Fruit fly (Drosophila melanogaster) whole organism, embryonic: ENCODE results near the gene CG44362.

Source experiments
- ATbp ChIP-seq: fragments of 200-800 bp; sonication (Bioruptor generic); optimal IDR thresholded peaks from 2 replicates; lab custom pipeline; 2017; ENCODE audit warnings: missing biosample characterization, mild to moderate bottlenecking, missing genetic modification characterization, missing genetic modification reagents
- Bdp1 ChIP-seq: fragments of 200-800 bp; sonication (Bioruptor generic); optimal IDR thresholded peaks from 3 replicates; lab custom pipeline; 2016; ENCODE audit warnings: missing biosample characterization, missing genetic modification characterization
- CG10366 ChIP-seq: fragments of 200-800 bp; sonication (Bioruptor generic); IDR thresholded peaks from 2 replicates; pipeline ENCODE4 v1.3.6; 2022; ENCODE audit warnings: missing biosample characterization, missing genetic modification characterization
- CG11085 ChIP-seq: fragments of 200-800 bp; sonication (Bioruptor generic); IDR thresholded peaks from 2 replicates; pipeline ENCODE4 v1.3.6; 2022; ENCODE audit warnings: missing biosample characterization, missing genetic modification characterization
- CG12219 ChIP-seq: fragments of 200-800 bp; sonication (Bioruptor generic); optimal IDR thresholded peaks from 3 replicates; lab custom pipeline; 2018; ENCODE audit warnings: missing biosample characterization, mild to moderate bottlenecking, missing genetic modification characterization
- CG12659 ChIP-seq: fragments of 200-800 bp; sonication (Bioruptor generic); optimal IDR thresholded peaks from 3 replicates; lab custom pipeline; 2017; ENCODE audit warnings: mild to moderate bottlenecking, missing biosample characterization, missing genetic modification reagents, missing genetic modification characterization
- CG13424 ChIP-seq: fragments of 200-800 bp; sonication (Bioruptor generic); optimal IDR thresholded peaks from 2 replicates; lab custom pipeline; 2019; ENCODE audit warnings: missing biosample characterization, mild to moderate bottlenecking, missing genetic modification characterization, moderate library complexity
- CG14441 ChIP-seq: fragments of 200-800 bp; sonication (Bioruptor generic); IDR thresholded peaks from 2 replicates; pipeline ENCODE4 v1.3.6; 2022; ENCODE audit warnings: missing biosample characterization, missing genetic modification characterization
- CG14710 ChIP-seq: fragments of 200-800 bp; sonication (Bioruptor generic); optimal IDR thresholded peaks from 3 replicates; lab custom pipeline; 2019; ENCODE audit warnings: missing biosample characterization, mild to moderate bottlenecking, missing genetic modification characterization, moderate library complexity
- CG15514 ChIP-seq: fragments of 200-800 bp; sonication (Bioruptor generic); optimal IDR thresholded peaks from 3 replicates; lab custom pipeline; 2017; ENCODE audit warnings: missing biosample characterization, missing genetic modification characterization, mild to moderate bottlenecking, moderate library complexity, missing genetic modification reagents
- CG1647 ChIP-seq: fragments of 200-800 bp; sonication (Bioruptor generic); optimal IDR thresholded peaks from 3 replicates; lab custom pipeline; 2016; ENCODE audit warnings: missing biosample characterization, missing genetic modification characterization
- CG17612 ChIP-seq: fragments of 200-800 bp; sonication (Bioruptor generic); IDR thresholded peaks from 2 replicates; pipeline ENCODE4 v1.3.6; 2022; ENCODE audit warnings: missing biosample characterization, missing genetic modification characterization
- CG17802 ChIP-seq: fragments of 200-800 bp; sonication (Bioruptor generic); optimal IDR thresholded peaks from 2 replicates; lab custom pipeline; 2018; ENCODE audit warnings: missing biosample characterization, mild to moderate bottlenecking, missing genetic modification characterization, moderate library complexity
- CG18599 ChIP-seq: fragments of 200-800 bp; sonication (Bioruptor generic); optimal IDR thresholded peaks from 3 replicates; lab custom pipeline; 2017; ENCODE audit warnings: missing biosample characterization, missing genetic modification characterization, mild to moderate bottlenecking, moderate library complexity, missing genetic modification reagents
- CG31388 ChIP-seq: fragments of 200-800 bp; sonication (Bioruptor generic); optimal IDR thresholded peaks from 2 replicates; lab custom pipeline; 2016; ENCODE audit warnings: missing biosample characterization, missing genetic modification characterization
- CG34376 ChIP-seq: fragments of 200-800 bp; sonication (Bioruptor generic); optimal IDR thresholded peaks from 2 replicates; lab custom pipeline; 2018; ENCODE audit warnings: missing biosample characterization, mild to moderate bottlenecking, missing genetic modification characterization
- CG4854 ChIP-seq: fragments of 200-800 bp; sonication (Bioruptor generic); optimal IDR thresholded peaks from 2 replicates; lab custom pipeline; 2016; ENCODE audit warnings: missing biosample characterization, missing genetic modification characterization, inconsistent platforms
- CG5245 ChIP-seq: fragments of 200-800 bp; sonication (Bioruptor generic); optimal IDR thresholded peaks from 3 replicates; lab custom pipeline; 2016; ENCODE audit warnings: missing biosample characterization, missing genetic modification characterization
- CG7745 ChIP-seq: fragments of 200-800 bp; sonication (Bioruptor generic); optimal IDR thresholded peaks from 2 replicates; lab custom pipeline; 2018; ENCODE audit warnings: missing biosample characterization, mild to moderate bottlenecking, missing genetic modification characterization, moderate library complexity
- D19B ChIP-seq: fragments of 200-800 bp; sonication (Bioruptor generic); optimal IDR thresholded peaks from 2 replicates; lab custom pipeline; 2017; ENCODE audit warnings: missing biosample characterization, mild to moderate bottlenecking, missing genetic modification characterization
- Dbx ChIP-seq: fragments of 200-800 bp; sonication (Bioruptor generic); IDR thresholded peaks from 3 replicates; pipeline ENCODE4 v1.3.6; 2022; ENCODE audit warnings: missing biosample characterization, missing genetic modification characterization
- Ets65A ChIP-seq: fragments of 200-800 bp; sonication (Bioruptor generic); peaks from one replicate; lab custom pipeline; 2016; ENCODE audit warnings: missing biosample characterization, missing genetic modification characterization
- H15 ChIP-seq: fragments of 200-800 bp; sonication (Bioruptor generic); IDR thresholded peaks from 3 replicates; pipeline ENCODE4 v1.3.6; 2022; ENCODE audit warnings: missing biosample characterization, missing genetic modification characterization
- Hr39 ChIP-seq: fragments of >200 bp; optimal IDR thresholded peaks from 2 replicates; lab custom pipeline; 2017
- Hr51 ChIP-seq, 2 experiments: fragments of 200-800 bp; sonication (Bioruptor generic); optimal IDR thresholded peaks; 2 replicates in 1 of 2; 3 replicates in 1 of 2; lab custom pipeline; 2016 to 2018; ENCODE audit warnings: missing biosample characterization in 2 of 2, missing genetic modification characterization in 2 of 2, mild to moderate bottlenecking in 1 of 2, moderate library complexity in 1 of 2
- Max ChIP-seq: fragments of 200-800 bp; sonication (Bioruptor generic); optimal IDR thresholded peaks from 2 replicates; lab custom pipeline; 2016; ENCODE audit warnings: missing biosample characterization, mild to moderate bottlenecking, missing genetic modification characterization
- Optix ChIP-seq: fragments of 200-800 bp; sonication (Bioruptor generic); IDR thresholded peaks from 3 replicates; pipeline ENCODE4 v1.3.6; 2022; ENCODE audit warnings: missing biosample characterization, missing genetic modification characterization
- Poxn ChIP-seq: fragments of 200-800 bp; sonication (Bioruptor generic); IDR thresholded peaks from 2 replicates; pipeline ENCODE4 v1.3.6; 2022; ENCODE audit warnings: missing biosample characterization, missing genetic modification characterization
- Ravus ChIP-seq: fragments of 200-800 bp; sonication (Bioruptor generic); IDR thresholded peaks from 2 replicates; pipeline ENCODE4 v1.3.6; 2022; ENCODE audit warnings: missing biosample characterization, missing genetic modification characterization
- Taf1 ChIP-seq: fragments of 200-800 bp; sonication (Bioruptor generic); IDR thresholded peaks from 2 replicates; pipeline ENCODE4 v1.3.6; 2022; ENCODE audit warnings: missing biosample characterization, missing genetic modification characterization
- Usf ChIP-seq: fragments of 200-800 bp; sonication (Bioruptor generic); optimal IDR thresholded peaks from 2 replicates; lab custom pipeline; 2017; ENCODE audit warnings: missing genotype, missing biosample characterization, missing genetic modification characterization
- br ChIP-seq: fragments of >200 bp; optimal IDR thresholded peaks from 2 replicates; lab custom pipeline; 2017
- crol ChIP-seq: fragments of 200-800 bp; sonication (Bioruptor generic); IDR thresholded peaks from 2 replicates; pipeline ENCODE4 v1.3.6; 2022; ENCODE audit warnings: missing biosample characterization, missing genetic modification characterization
- en ChIP-seq: fragments of 200-800 bp; sonication (Bioruptor generic); optimal IDR thresholded peaks from 2 replicates; lab custom pipeline; 2016; ENCODE audit warnings: missing biosample characterization, missing genetic modification characterization
- fd64A ChIP-seq: fragments of 200-800 bp; sonication (Bioruptor generic); optimal IDR thresholded peaks from 3 replicates; lab custom pipeline; 2018; ENCODE audit warnings: missing biosample characterization, mild to moderate bottlenecking, missing genetic modification characterization
- gcm ChIP-seq: fragments of 200-800 bp; sonication (Bioruptor generic); optimal IDR thresholded peaks from 2 replicates; lab custom pipeline; 2019; ENCODE audit warnings: missing biosample characterization, mild to moderate bottlenecking, missing genetic modification characterization, moderate library complexity
- grn ChIP-seq: fragments of 200-800 bp; sonication (Bioruptor generic); optimal IDR thresholded peaks from 3 replicates; lab custom pipeline; 2017; ENCODE audit warnings: missing biosample characterization, missing genetic modification characterization
- hb ChIP-seq: fragments of 200-800 bp; sonication (Bioruptor generic); IDR thresholded peaks from 3 replicates; pipeline ENCODE4 v1.3.6; 2022; ENCODE audit warnings: missing biosample characterization, missing genetic modification characterization; ENCODE audit not compliant: partially characterized antibody
- hth ChIP-seq: fragments of >200 bp; optimal IDR thresholded peaks from 2 replicates; lab custom pipeline; 2017; ENCODE audit warnings: inconsistent platforms
- lov ChIP-seq, 2 experiments: fragments of 200-800 bp in 1 of 2; fragments of >200 bp in 1 of 2; sonication (Bioruptor generic) in 1 of 2; IDR thresholded peaks in 1 of 2; optimal IDR thresholded peaks in 1 of 2; 2 replicates in 1 of 2; 3 replicates in 1 of 2; pipeline versions ENCODE4 v1.3.6 to Lab custom; 2017 to 2022; ENCODE audit warnings: missing biosample characterization in 1 of 2, missing genetic modification characterization in 1 of 2
- maf-S ChIP-seq: fragments of 200-800 bp; sonication (Bioruptor generic); optimal IDR thresholded peaks from 2 replicates; lab custom pipeline; 2016; ENCODE audit warnings: missing biosample characterization, missing genetic modification characterization
- nom ChIP-seq: fragments of 200-800 bp; sonication (Bioruptor generic); optimal IDR thresholded peaks from 2 replicates; lab custom pipeline; 2017; ENCODE audit warnings: missing biosample characterization, missing genetic modification characterization, mild to moderate bottlenecking, moderate library complexity, missing genetic modification reagents
- pum ChIP-seq: fragments of 200-800 bp; sonication (Bioruptor generic); optimal IDR thresholded peaks from 2 replicates; lab custom pipeline; 2016; ENCODE audit warnings: missing biosample characterization, missing genetic modification characterization
- sens ChIP-seq: fragments of 200-800 bp; sonication (Bioruptor generic); peaks from one replicate; lab custom pipeline; 2016; ENCODE audit warnings: missing biosample characterization, missing genetic modification characterization
- sens-2 ChIP-seq: fragments of 200-800 bp; sonication (Bioruptor generic); IDR thresholded peaks from 2 replicates; pipeline ENCODE4 v1.3.6; 2022; ENCODE audit warnings: missing biosample characterization, missing genetic modification characterization
- sr ChIP-seq: fragments of 200-800 bp; sonication (Bioruptor generic); IDR thresholded peaks from 3 replicates; pipeline ENCODE4 v1.3.6; 2022; ENCODE audit warnings: missing biosample characterization, missing genetic modification characterization
- toy ChIP-seq: fragments of 200-800 bp; sonication (Bioruptor generic); IDR thresholded peaks from 2 replicates; pipeline ENCODE4 v1.3.6; 2022; ENCODE audit warnings: missing biosample characterization, missing genetic modification characterization
- wor ChIP-seq: fragments of 200-800 bp; sonication (Bioruptor generic); IDR thresholded peaks from 2 replicates; pipeline ENCODE4 v1.3.6; 2022; ENCODE audit warnings: missing biosample characterization, missing genetic modification characterization
- zen ChIP-seq: fragments of 200-800 bp; sonication (Bioruptor generic); optimal IDR thresholded peaks from 3 replicates; lab custom pipeline; 2018; ENCODE audit warnings: missing biosample characterization, mild to moderate bottlenecking, missing genetic modification characterization, moderate library complexity

CG44362 gene

DNA sequence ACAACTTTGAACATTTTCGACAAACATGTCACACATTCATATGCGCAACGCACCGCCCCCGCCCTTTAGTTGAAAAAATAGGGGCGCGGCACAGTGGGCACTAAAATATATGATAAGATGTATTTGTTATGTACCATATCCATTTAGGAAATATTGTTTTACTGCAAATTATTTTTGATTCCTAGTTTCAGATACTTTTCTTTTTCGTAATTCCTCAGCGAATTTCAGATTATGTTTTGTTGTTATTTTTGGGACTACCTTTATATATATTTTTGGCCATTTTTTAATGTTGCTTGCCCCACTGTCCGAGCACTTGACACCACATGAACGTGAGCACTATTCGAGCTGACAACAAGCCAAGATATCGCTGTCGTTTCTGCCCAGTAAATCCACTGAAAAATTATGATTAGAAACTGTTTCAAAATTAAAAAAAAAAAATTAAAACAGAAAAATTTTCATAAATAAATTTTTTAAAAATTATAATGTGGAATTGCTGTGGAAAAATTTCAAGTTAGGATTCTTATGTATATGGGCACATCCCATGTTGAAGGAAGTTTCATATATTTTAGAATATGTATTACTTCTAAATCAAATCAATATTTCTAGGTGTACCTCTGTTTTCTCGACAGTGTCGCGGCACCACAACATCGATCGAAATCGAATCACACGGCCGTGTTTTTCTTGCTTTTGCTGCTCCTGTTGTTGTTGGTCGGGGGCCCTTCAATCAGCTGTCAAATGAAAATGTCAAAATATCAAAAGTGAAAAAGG, 20.1 kb downstream of the CG44362 start (continued):
- peak; percentile 73 for TF ChIP-seq en
- peak; percentile 97 for TF ChIP-seq Ets65A (GFP tag; lab: Kevin White, UChicago)
- peak; percentile 65; the same call in 2 of the 3 replicates for TF ChIP-seq Optix (GFP tag; lab: Robert Waterston, UW)
- TF ChIP-seq hth (lab: Kevin White, UChicago), result no peak
- TF ChIP-seq nom (GFP tag; lab: Kevin White, UChicago), result no peak
- TF ChIP-seq CG15514, result peak; percentile 69
- TF ChIP-seq Hr51 (GFP tag; optimal IDR thresholded peaks at IDR 0.05; lab: Kevin White, UChicago), result peak; percentile 44 to 91
- TF ChIP-seq CG12659 (GFP tag; lab: Kevin White, UChicago), result peak; percentile 93
- TF ChIP-seq CG17802 (tag; lab: Kevin White, UChicago), result peak; percentile 40
- TF ChIP-seq ATbp, result peak; percentile 75
- TF ChIP-seq maf-S, result peak; percentile 49
- peak; percentile 66 for TF ChIP-seq hb (GFP tag; lab: Robert Waterston, UW)
- peak; percentile 86 for TF ChIP-seq CG5245 (GFP tag; lab: Kevin White, UChicago)
- TF ChIP-seq Usf (GFP tag; lab: Kevin White, UChicago), result peak; percentile 43
- TF ChIP-seq CG34376 (GFP tag; lab: Kevin White, UChicago), result peak; percentile 45
- TF ChIP-seq CG13424, result peak; percentile 92
- TF ChIP-seq wor (GFP tag; lab: Robert Waterston, UW), result peak; percentile 87
- peak; percentile 60 for TF ChIP-seq CG1647 (GFP tag; lab: Kevin White, UChicago)
- peak; percentile 3 for TF ChIP-seq CG7745
- peak; percentile 82; the same call in 1 of the 3 replicates for TF ChIP-seq Dbx
- no peak for TF ChIP-seq Hr39 (lab: Kevin White, UChicago)
- TF ChIP-seq CG10366 (GFP tag; lab: Robert Waterston, UW), result peak; percentile 84
- no peak; the same call in 2 of the 3 replicates for TF ChIP-seq sr (GFP tag; lab: Robert Waterston, UW)
- TF ChIP-seq sens-2 (GFP tag; lab: Robert Waterston, UW), result peak; percentile 70
- TF ChIP-seq pum (GFP tag; lab: Kevin White, UChicago), result peak; percentile 75
- peak; percentile 91 for TF ChIP-seq gcm (GFP tag; lab: Kevin White, UChicago)
- peak; percentile 93 for TF ChIP-seq CG14710
- TF ChIP-seq Ravus (GFP tag; lab: Robert Waterston, UW), result peak; percentile 76
- peak; percentile 55 for TF ChIP-seq Bdp1 (GFP tag; lab: Kevin White, UChicago)
- peak; percentile 49 for TF ChIP-seq D19B (GFP tag; lab: Kevin White, UChicago)
- peak; percentile 35 for TF ChIP-seq fd64A (GFP tag; lab: Kevin White, UChicago)
- peak; percentile 97 for TF ChIP-seq sens (GFP tag; lab: Kevin White, UChicago)
- peak; percentile 53 for TF ChIP-seq grn (GFP tag; lab: Kevin White, UChicago)
- TF ChIP-seq lov (optimal IDR thresholded peaks at IDR 0.05; lab: Kevin White, UChicago), result no peak
- TF ChIP-seq lov (GFP tag; IDR thresholded peaks at IDR 0.05; lab: Robert Waterston, UW), result peak; percentile 88
- peak; percentile 60 for TF ChIP-seq CG12219 (GFP tag; lab: Kevin White, UChicago)
- 0 out of 2 replicates have a peak, but pooled peaks have one; percentile 6 for TF ChIP-seq Poxn
- TF ChIP-seq CG11085, result peak; percentile 39; the same call in 1 of the 2 replicates
- peak; percentile 84 for TF ChIP-seq H15 (GFP tag; lab: Robert Waterston, UW)
- peak; percentile 91 for TF ChIP-seq CG14441 (GFP tag; lab: Robert Waterston, UW)
- peak; percentile 57; the same call in 1 of the 2 replicates for TF ChIP-seq Taf1 (GFP tag; lab: Robert Waterston, UW)
- peak; percentile 84 for TF ChIP-seq Max (GFP tag; lab: Kevin White, UChicago)
- TF ChIP-seq br, result no peak
- peak; percentile 76 for TF ChIP-seq toy (GFP tag; lab: Robert Waterston, UW)
- TF ChIP-seq zen (tag; lab: Kevin White, UChicago), result peak; percentile 83
- peak; percentile 82 for TF ChIP-seq CG4854 (GFP tag; lab: Kevin White, UChicago)
- TF ChIP-seq CG17612 (GFP tag; lab: Robert Waterston, UW), result peak; percentile 64; the same call in 1 of the 2 replicates
- TF ChIP-seq CG31388 (GFP tag; lab: Kevin White, UChicago), result peak; percentile 64
- TF ChIP-seq crol (GFP tag; lab: Robert Waterston, UW), result no peak
- peak; percentile 88 for TF ChIP-seq CG18599 (GFP tag; lab: Kevin White, UChicago)
